Fruit fly (Drosophila melanogaster) whole organism, embryonic: ENCODE results near the gene CG31957.

Experiments used
- Ada2b ChIP-seq: fragments of 200-800 bp; sonication (Bioruptor generic); IDR thresholded peaks from 2 replicates; pipeline ENCODE4 v1.3.6; 2022; ENCODE audit warnings: missing biosample characterization, missing genetic modification characterization
- Blimp-1 ChIP-seq: fragments of 200-800 bp; sonication (Bioruptor generic); optimal IDR thresholded peaks from 3 replicates; lab custom pipeline; 2018; ENCODE audit warnings: missing biosample characterization, missing genetic modification characterization, mild to moderate bottlenecking, moderate library complexity, missing genetic modification reagents
- CG11085 ChIP-seq: fragments of 200-800 bp; sonication (Bioruptor generic); IDR thresholded peaks from 2 replicates; pipeline ENCODE4 v1.3.6; 2022; ENCODE audit warnings: missing biosample characterization, missing genetic modification characterization
- CG11093 ChIP-seq: fragments of 200-800 bp; sonication (Bioruptor generic); IDR thresholded peaks from 3 replicates; pipeline ENCODE4 v1.3.6; 2022; ENCODE audit warnings: missing biosample characterization, missing genetic modification characterization
- CG11456 ChIP-seq: fragments of 200-800 bp; sonication (Bioruptor generic); IDR thresholded peaks from 3 replicates; pipeline ENCODE4 v1.3.6; 2022; ENCODE audit warnings: missing biosample characterization, missing genetic modification characterization
- CG13123 ChIP-seq: fragments of 200-800 bp; sonication (Bioruptor generic); optimal IDR thresholded peaks from 2 replicates; lab custom pipeline; 2016; ENCODE audit warnings: missing biosample characterization, missing genetic modification characterization
- CG15011 ChIP-seq: fragments of 200-800 bp; sonication (Bioruptor generic); optimal IDR thresholded peaks from 3 replicates; lab custom pipeline; 2018; ENCODE audit warnings: missing biosample characterization, mild to moderate bottlenecking, missing genetic modification characterization
- CG15269 ChIP-seq: fragments of 200-800 bp; sonication (Bioruptor generic); optimal IDR thresholded peaks from 2 replicates; lab custom pipeline; 2018; ENCODE audit warnings: missing biosample characterization, mild to moderate bottlenecking, missing genetic modification characterization, moderate library complexity
- CG16779 ChIP-seq: fragments of 200-800 bp; sonication (Bioruptor generic); IDR thresholded peaks from 2 replicates; pipeline ENCODE4 v1.3.6; 2022; ENCODE audit warnings: missing biosample characterization, missing genetic modification characterization
- CG17359 ChIP-seq: fragments of 200-800 bp; sonication (Bioruptor generic); optimal IDR thresholded peaks from 3 replicates; lab custom pipeline; 2018; ENCODE audit warnings: missing biosample characterization, mild to moderate bottlenecking, missing genetic modification characterization, moderate library complexity
- CG17802 ChIP-seq: fragments of 200-800 bp; sonication (Bioruptor generic); optimal IDR thresholded peaks from 2 replicates; lab custom pipeline; 2018; ENCODE audit warnings: missing biosample characterization, mild to moderate bottlenecking, missing genetic modification characterization, moderate library complexity
- CG30431 ChIP-seq: fragments of 200-800 bp; sonication (Bioruptor generic); optimal IDR thresholded peaks from 2 replicates; lab custom pipeline; 2017; ENCODE audit warnings: missing biosample characterization, missing genetic modification characterization
- CG3065 ChIP-seq: fragments of 200-800 bp; sonication (Bioruptor generic); optimal IDR thresholded peaks from 2 replicates; lab custom pipeline; 2016; ENCODE audit warnings: missing biosample characterization, missing genetic modification characterization
- CG31365 ChIP-seq: fragments of 200-800 bp; sonication (Bioruptor generic); optimal IDR thresholded peaks from 2 replicates; lab custom pipeline; 2018; ENCODE audit warnings: missing biosample characterization, mild to moderate bottlenecking, missing genetic modification characterization
- CG3163 ChIP-seq: fragments of 200-800 bp; sonication (Bioruptor generic); optimal IDR thresholded peaks from 3 replicates; lab custom pipeline; 2016; ENCODE audit warnings: missing biosample characterization, missing genetic modification characterization
- CG3281 ChIP-seq: fragments of 200-800 bp; sonication (Bioruptor generic); optimal IDR thresholded peaks from 3 replicates; lab custom pipeline; 2017; ENCODE audit warnings: missing biosample characterization, mild to moderate bottlenecking, missing genetic modification characterization
- CG34224 ChIP-seq: fragments of 200-800 bp; sonication (Bioruptor generic); IDR thresholded peaks from 3 replicates; pipeline ENCODE4 v1.3.6; 2022; ENCODE audit warnings: missing biosample characterization, missing genetic modification characterization; ENCODE audit not compliant: partially characterized antibody
- CG6791 ChIP-seq: fragments of 200-800 bp; sonication (Bioruptor generic); IDR thresholded peaks from 3 replicates; pipeline ENCODE4 v1.3.6; 2022; ENCODE audit warnings: missing biosample characterization, missing genetic modification characterization; ENCODE audit not compliant: partially characterized antibody
- CG7745 ChIP-seq: fragments of 200-800 bp; sonication (Bioruptor generic); optimal IDR thresholded peaks from 2 replicates; lab custom pipeline; 2018; ENCODE audit warnings: missing biosample characterization, mild to moderate bottlenecking, missing genetic modification characterization, moderate library complexity
- Elba2 ChIP-seq: fragments of 200-800 bp; sonication (Bioruptor generic); optimal IDR thresholded peaks from 3 replicates; lab custom pipeline; 2016; ENCODE audit warnings: missing biosample characterization, missing genetic modification characterization
- HHEX ChIP-seq: fragments of 200-800 bp; sonication (Bioruptor generic); optimal IDR thresholded peaks from 3 replicates; lab custom pipeline; 2017; ENCODE audit warnings: missing biosample characterization, mild to moderate bottlenecking, missing genetic modification characterization, missing genetic modification reagents
- Myb ChIP-seq: fragments of 200-800 bp; sonication (Bioruptor generic); optimal IDR thresholded peaks from 2 replicates; lab custom pipeline; 2016; ENCODE audit warnings: missing biosample characterization, missing genetic modification characterization
- Optix ChIP-seq: fragments of 200-800 bp; sonication (Bioruptor generic); IDR thresholded peaks from 3 replicates; pipeline ENCODE4 v1.3.6; 2022; ENCODE audit warnings: missing biosample characterization, missing genetic modification characterization
- Sox100B ChIP-seq: fragments of 200-800 bp; sonication (Bioruptor generic); optimal IDR thresholded peaks from 3 replicates; lab custom pipeline; 2018; ENCODE audit warnings: missing biosample characterization, mild to moderate bottlenecking, missing genetic modification characterization
- Spps ChIP-seq: fragments of 200-800 bp; sonication (Bioruptor generic); optimal IDR thresholded peaks from 2 replicates; lab custom pipeline; 2018; ENCODE audit warnings: missing biosample characterization, mild to moderate bottlenecking, missing genetic modification characterization
- Sry-β ChIP-seq: fragments of 200-800 bp; sonication (Bioruptor generic); optimal IDR thresholded peaks from 2 replicates; lab custom pipeline; 2018; ENCODE audit warnings: missing biosample characterization, mild to moderate bottlenecking, missing genetic modification characterization, moderate library complexity
- ap ChIP-seq: fragments of 200-800 bp; sonication (Bioruptor generic); IDR thresholded peaks from 2 replicates; pipeline ENCODE4 v1.3.6; 2022; ENCODE audit warnings: missing biosample characterization, missing genetic modification characterization
- bowl ChIP-seq: fragments of 200-800 bp; sonication (Bioruptor generic); IDR thresholded peaks from 2 replicates; pipeline ENCODE4 v1.3.6; 2022; ENCODE audit warnings: missing biosample characterization, missing genetic modification characterization
- danr ChIP-seq: fragments of 200-800 bp; sonication (Bioruptor generic); IDR thresholded peaks from 2 replicates; pipeline ENCODE4 v1.3.6; 2022; ENCODE audit warnings: missing biosample characterization, missing genetic modification characterization
- disco-r ChIP-seq: fragments of 200-800 bp; sonication (Bioruptor generic); optimal IDR thresholded peaks from 2 replicates; lab custom pipeline; 2016; ENCODE audit warnings: missing biosample characterization, missing genetic modification characterization
- dpn ChIP-seq, 2 experiments: fragments of 200-800 bp; sonication (Bioruptor generic); optimal IDR thresholded peaks; 3 replicates each; lab custom pipeline; 2016; ENCODE audit warnings: missing biosample characterization in 2 of 2, missing genetic modification characterization in 2 of 2
- dysf ChIP-seq: fragments of 200-800 bp; sonication (Bioruptor generic); IDR thresholded peaks from 3 replicates; pipeline ENCODE4 v1.3.6; 2022; ENCODE audit warnings: missing biosample characterization, missing genetic modification characterization
- esg ChIP-seq: fragments of 200-800 bp; sonication (Bioruptor generic); conservative IDR thresholded peaks from 2 replicates; pipeline ENCODE4 v1.3.6; 2022; ENCODE audit warnings: missing biosample characterization, missing genetic modification characterization
- fd102C ChIP-seq: fragments of 200-800 bp; sonication (Bioruptor generic); optimal IDR thresholded peaks from 2 replicates; lab custom pipeline; 2018; ENCODE audit warnings: missing biosample characterization, mild to moderate bottlenecking, missing genetic modification characterization, moderate library complexity
- fd64A ChIP-seq: fragments of 200-800 bp; sonication (Bioruptor generic); optimal IDR thresholded peaks from 3 replicates; lab custom pipeline; 2018; ENCODE audit warnings: missing biosample characterization, mild to moderate bottlenecking, missing genetic modification characterization
- gro ChIP-seq: fragments of 200-800 bp; sonication (Bioruptor generic); optimal IDR thresholded peaks from 2 replicates; lab custom pipeline; 2016; ENCODE audit warnings: missing biosample characterization, missing genetic modification characterization
- hb ChIP-seq: fragments of 200-800 bp; sonication (Bioruptor generic); IDR thresholded peaks from 3 replicates; pipeline ENCODE4 v1.3.6; 2022; ENCODE audit warnings: missing biosample characterization, missing genetic modification characterization; ENCODE audit not compliant: partially characterized antibody
- kay ChIP-seq: fragments of 200-800 bp; sonication (Bioruptor generic); optimal IDR thresholded peaks from 2 replicates; lab custom pipeline; 2016; ENCODE audit warnings: missing biosample characterization, missing genetic modification characterization
- klu ChIP-seq: fragments of 200-800 bp; sonication (Bioruptor generic); IDR thresholded peaks from 2 replicates; pipeline ENCODE4 v1.3.6; 2022; ENCODE audit warnings: missing biosample characterization, missing genetic modification characterization
- lov ChIP-seq, 2 experiments: fragments of 200-800 bp in 1 of 2; fragments of >200 bp in 1 of 2; sonication (Bioruptor generic) in 1 of 2; IDR thresholded peaks in 1 of 2; optimal IDR thresholded peaks in 1 of 2; 2 replicates in 1 of 2; 3 replicates in 1 of 2; pipeline versions ENCODE4 v1.3.6 to Lab custom; 2017 to 2022; ENCODE audit warnings: missing biosample characterization in 1 of 2, missing genetic modification characterization in 1 of 2
- mld ChIP-seq: fragments of 200-800 bp; sonication (Bioruptor generic); IDR thresholded peaks from 3 replicates; pipeline ENCODE4 v1.3.6; 2022; ENCODE audit warnings: missing biosample characterization, missing genetic modification characterization; ENCODE audit not compliant: partially characterized antibody
- org-1 ChIP-seq: fragments of 200-800 bp; sonication (Bioruptor generic); optimal IDR thresholded peaks from 2 replicates; lab custom pipeline; 2017; ENCODE audit warnings: missing biosample characterization, missing genetic modification characterization
- peb ChIP-seq: fragments of 200-800 bp; sonication (Bioruptor generic); IDR thresholded peaks from 2 replicates; pipeline ENCODE4 v1.3.6; 2022; ENCODE audit warnings: missing biosample characterization, missing genetic modification characterization
- pros ChIP-seq: fragments of 200-800 bp; sonication (Bioruptor generic); optimal IDR thresholded peaks from 3 replicates; lab custom pipeline; 2019; ENCODE audit warnings: missing biosample characterization, mild to moderate bottlenecking, missing genetic modification characterization, moderate library complexity
- ranshi ChIP-seq: fragments of 200-800 bp; sonication (Bioruptor generic); IDR thresholded peaks from 2 replicates; pipeline ENCODE4 v1.3.6; 2022; ENCODE audit warnings: missing biosample characterization, missing genetic modification characterization
- rib ChIP-seq: fragments of 200-800 bp; sonication (Bioruptor generic); IDR thresholded peaks from 2 replicates; pipeline ENCODE4 v1.3.6; 2022; ENCODE audit warnings: missing biosample characterization, missing genetic modification characterization
- shn ChIP-seq: fragments of 200-800 bp; sonication (Bioruptor generic); optimal IDR thresholded peaks from 3 replicates; lab custom pipeline; 2016; ENCODE audit warnings: missing biosample characterization, missing genetic modification characterization
- tin ChIP-seq: fragments of 200-800 bp; sonication (Bioruptor generic); optimal IDR thresholded peaks from 3 replicates; lab custom pipeline; 2016; ENCODE audit warnings: missing biosample characterization, missing genetic modification characterization
- tio ChIP-seq: fragments of 200-800 bp; sonication (Bioruptor generic); optimal IDR thresholded peaks from 2 replicates; lab custom pipeline; 2017; ENCODE audit warnings: missing biosample characterization, missing genetic modification characterization, inconsistent platforms
- unc-4 ChIP-seq: fragments of 200-800 bp; sonication (Bioruptor generic); IDR thresholded peaks from 2 replicates; pipeline ENCODE4 v1.3.6; 2022; ENCODE audit warnings: missing biosample characterization, missing genetic modification characterization; ENCODE audit not compliant: partially characterized antibody
- usp ChIP-seq: fragments of >200 bp; optimal IDR thresholded peaks from 2 replicates; lab custom pipeline; 2017; ENCODE audit warnings: missing biosample characterization, missing genetic modification characterization

Gene CG31957

DNA sequence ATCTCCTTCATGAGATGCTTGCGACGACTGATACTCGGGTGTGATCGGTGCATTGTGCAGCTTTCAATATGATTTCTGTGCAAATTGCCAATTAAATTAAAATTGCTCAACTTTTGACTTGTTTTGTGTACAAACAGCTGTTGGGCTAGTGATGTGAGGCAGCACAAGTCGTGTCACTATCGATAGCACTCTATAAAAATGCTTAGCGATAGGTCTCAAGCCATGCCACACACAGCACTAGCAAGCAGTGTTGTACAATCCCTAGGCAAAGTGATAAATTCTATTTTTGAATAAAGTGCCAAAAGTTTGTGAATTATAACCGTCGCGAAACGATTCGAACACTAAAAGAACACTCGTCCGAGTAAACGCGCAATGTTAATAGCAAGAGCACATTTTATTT, at the start of gene CG31957 (continued):
- TF ChIP-seq CG3281 (GFP tag; lab: Kevin White, UChicago) (no peak), Sry-β (GFP tag; lab: Kevin White, UChicago) (no peak), fd64A (GFP tag; lab: Kevin White, UChicago) (no peak), CG17359 (tag; lab: Kevin White, UChicago) (no peak), klu (GFP tag; lab: Robert Waterston, UW) (peak; percentile 33; the same call in 1 of the 2 replicates), lov (optimal IDR thresholded peaks at IDR 0.05; lab: Kevin White, UChicago) (no peak), lov (GFP tag; IDR thresholded peaks at IDR 0.05; lab: Robert Waterston, UW) (no peak), ranshi (GFP tag; lab: Robert Waterston, UW) (peak; percentile 44; the same call in 1 of the 2 replicates), CG31365 (peak; percentile 16), Myb (GFP tag; lab: Kevin White, UChicago) (peak; percentile 90), Spps (tag; lab: Kevin White, UChicago) (no peak), dpn (GFP tag; optimal IDR thresholded peaks at IDR 0.05; lab: Kevin White, UChicago) (peak; percentile 49 to 69), Ada2b (no peak), CG15011 (no peak), esg (GFP tag; lab: Robert Waterston, UW) (no peak), CG34224 (GFP tag; lab: Robert Waterston, UW) (peak; percentile 95), CG11085 (GFP tag; lab: Robert Waterston, UW) (peak; percentile 49), tio (GFP tag; lab: Kevin White, UChicago) (no peak), kay (GFP tag; lab: Kevin White, UChicago) (no peak), CG3065 (no peak), peb (GFP tag; lab: Robert Waterston, UW) (no peak), org-1 (no peak), danr (GFP tag; lab: Robert Waterston, UW) (no peak), unc-4 (GFP tag; lab: Robert Waterston, UW) (peak; percentile 86), disco-r (GFP tag; lab: Kevin White, UChicago) (peak; percentile 36), ap (GFP tag; lab: Robert Waterston, UW) (no peak), CG6791 (GFP tag; lab: Robert Waterston, UW) (peak; percentile 90), tin (GFP tag; lab: Kevin White, UChicago) (peak; percentile 48), bowl (GFP tag; lab: Robert Waterston, UW) (no peak), CG7745 (tag; lab: Kevin White, UChicago) (no peak), pros (GFP tag; lab: Kevin White, UChicago) (no peak), CG17802 (no peak), Optix (GFP tag; lab: Robert Waterston, UW) (0 out of 3 replicates have a peak, but pooled peaks have one; percentile 34), dysf (peak; percentile 51; the same call in 1 of the 3 replicates), CG13123 (GFP tag; lab: Kevin White, UChicago) (peak; percentile 15), usp (no peak), mld (GFP tag; lab: Robert Waterston, UW) (peak; percentile 71), CG16779 (GFP tag; lab: Robert Waterston, UW) (no peak), Sox100B (GFP tag; lab: Kevin White, UChicago) (no peak), HHEX (no peak), gro (GFP tag; lab: Kevin White, UChicago) (peak; percentile 81), CG11456 (GFP tag; lab: Robert Waterston, UW) (peak; percentile 86; the same call in 2 of the 3 replicates), hb (GFP tag; lab: Robert Waterston, UW) (peak; percentile 72), shn (GFP tag; lab: Kevin White, UChicago) (peak; percentile 82), CG3163 (GFP tag; lab: Kevin White, UChicago) (peak; percentile 54), CG30431 (GFP tag; lab: Kevin White, UChicago) (no peak), CG11093 (GFP tag; lab: Robert Waterston, UW) (no peak), fd102C (GFP tag; lab: Kevin White, UChicago) (no peak), Elba2 (GFP tag; lab: Kevin White, UChicago) (no peak), rib (0 out of 2 replicates have a peak, but pooled peaks have one; percentile 38), CG15269 (no peak), Blimp-1 (no peak)
